Fruit fly (Drosophila melanogaster) S2 (cell line): Measurements from ENCODE around the gene CG43391.

Source experiments
- CG8478 ChIP-seq: fragments of >200 bp; optimal IDR thresholded peaks from 2 replicates; lab custom pipeline; 2018
- CTCF ChIP-seq, 2 experiments: fragments of >200 bp; optimal IDR thresholded peaks; 2 replicates each; lab custom pipeline; 2018

DNA sequence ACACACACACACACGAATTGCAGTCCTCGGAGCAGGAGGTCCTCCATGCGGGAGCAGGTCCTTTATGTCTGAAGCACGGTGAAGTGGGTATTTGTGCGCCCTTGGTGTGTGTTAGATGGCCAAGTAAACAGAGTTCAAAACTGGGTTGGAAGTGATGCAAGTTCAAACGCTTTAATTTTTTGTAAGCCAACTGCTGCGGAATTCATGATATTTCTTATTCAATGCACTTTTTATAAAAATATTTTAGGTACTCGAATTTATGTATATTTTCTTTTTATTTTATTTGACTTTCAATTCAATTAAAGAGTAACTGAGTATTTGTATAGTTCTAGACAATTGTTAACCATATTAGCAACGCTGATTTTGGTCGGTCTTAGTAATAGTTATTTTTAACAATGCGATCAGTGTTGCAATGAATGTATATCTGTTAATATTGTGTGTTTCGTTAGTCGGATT lies 19.2 kb upstream of the CG43391 start, which contains the start of the genes CG14137 and CG46394:
- TF ChIP-seq CTCF (optimal IDR thresholded peaks at IDR 0.05; lab: Kevin White, UChicago), result no peak
- no peak for TF ChIP-seq CG8478 (lab: Kevin White, UChicago)
